Worm (Caenorhabditis elegans) whole organism, young adult: ENCODE measurements around the gene K08B5.1.

Experiments
- F57A8.1 ChIP-seq: fragments of 200-800 bp; sonication (Bioruptor generic); optimal IDR thresholded peaks from 2 replicates; lab custom pipeline; 2018; ENCODE audit warnings: mild to moderate bottlenecking, missing genetic modification characterization, moderate library complexity, missing compliant biosample characterization
- K11D2.4 ChIP-seq: fragments of 200-800 bp; sonication (Bioruptor generic); IDR thresholded peaks from 2 replicates; pipeline ENCODE4 v1.3.6; 2022; ENCODE audit warnings: missing genetic modification reagents, missing genetic modification characterization, missing compliant biosample characterization
- Y53G8AR.9 ChIP-seq: fragments of 200-800 bp; sonication (Bioruptor generic); conservative IDR thresholded peaks from 2 replicates; pipeline ENCODE4 v1.3.6; 2022; ENCODE audit warnings: missing genetic modification reagents, missing genetic modification characterization, missing compliant biosample characterization
- Y56A3A.18 ChIP-seq: fragments of 200-800 bp; sonication (Bioruptor generic); IDR thresholded peaks from 2 replicates; pipeline ENCODE4 v1.3.6; 2022; ENCODE audit warnings: missing genetic modification reagents, missing genetic modification characterization, missing compliant biosample characterization
- cebp-1 ChIP-seq, 2 experiments: fragments of 200-800 bp in 1 of 2; sonication (Bioruptor generic) in 1 of 2; sonication (generic microtip) in 1 of 2; IDR thresholded peaks in 1 of 2; optimal IDR thresholded peaks in 1 of 2; 2 replicates each; pipeline versions ENCODE4 v1.3.6 to Lab custom; 2017 to 2022; ENCODE audit warnings: missing compliant biosample characterization in 2 of 2, missing genetic modification characterization in 2 of 2, mild to moderate bottlenecking in 1 of 2, missing genetic modification reagents in 1 of 2, moderate library complexity in 1 of 2
- ceh-91 ChIP-seq: fragments of 200-800 bp; sonication (Bioruptor generic); IDR thresholded peaks from 2 replicates; pipeline ENCODE4 v1.3.6; 2022; ENCODE audit warnings: missing genetic modification reagents, missing genetic modification characterization, missing compliant biosample characterization
- dpff-1 ChIP-seq: sonication (generic microtip); optimal IDR thresholded peaks from 2 replicates; lab custom pipeline; 2017; ENCODE audit warnings: mild to moderate bottlenecking, missing genetic modification characterization, missing compliant biosample characterization
- fkh-3 ChIP-seq: sonication (generic microtip); optimal IDR thresholded peaks from 2 replicates; lab custom pipeline; 2016; ENCODE audit warnings: mild to moderate bottlenecking, missing genetic modification characterization, missing compliant biosample characterization
- hmg-1.2 ChIP-seq: fragments of 200-800 bp; sonication (Bioruptor generic); IDR thresholded peaks from 2 replicates; pipeline ENCODE4 v1.3.6; 2022; ENCODE audit warnings: missing genetic modification reagents, missing genetic modification characterization, missing compliant biosample characterization
- madf-3 ChIP-seq: fragments of 200-800 bp; sonication (Bioruptor generic); IDR thresholded peaks from 2 replicates; pipeline ENCODE4 v1.3.6; 2022; ENCODE audit warnings: missing genetic modification reagents, missing genetic modification characterization, missing compliant biosample characterization
- madf-8 ChIP-seq: fragments of 200-800 bp; sonication (Bioruptor generic); conservative IDR thresholded peaks from 2 replicates; pipeline ENCODE4 v1.3.6; 2022; ENCODE audit warnings: missing genetic modification reagents, missing genetic modification characterization, missing compliant biosample characterization
- nhr-179 ChIP-seq: sonication (generic microtip); optimal IDR thresholded peaks from 2 replicates; lab custom pipeline; 2016; ENCODE audit warnings: mild to moderate bottlenecking, missing genetic modification characterization, missing compliant biosample characterization
- pha-4 ChIP-seq: fragments of 150-350 bp; sonication (generic microtip); optimal IDR thresholded peaks from 2 replicates; lab custom pipeline; 2014; ENCODE audit warnings: missing biosample characterization, missing genetic modification reagents, missing genetic modification characterization
- rcor-1 ChIP-seq: fragments of 200-800 bp; sonication (Bioruptor generic); IDR thresholded peaks from 2 replicates; pipeline ENCODE4 v1.3.6; 2022; ENCODE audit warnings: missing genetic modification reagents, missing genetic modification characterization, missing compliant biosample characterization
- sdz-38 ChIP-seq: sonication (generic microtip); optimal IDR thresholded peaks from 2 replicates; lab custom pipeline; 2016; ENCODE audit warnings: missing genotype, missing genetic modification characterization, missing compliant biosample characterization
- snpc-1.1 ChIP-seq: sonication (generic microtip); optimal IDR thresholded peaks from 2 replicates; lab custom pipeline; 2017; ENCODE audit warnings: missing genetic modification characterization, mild to moderate bottlenecking, missing compliant biosample characterization, antibody characterized with exemption, moderate library complexity, missing genotype, missing genetic modification reagents; ENCODE audit not compliant: insufficient read depth
- tbp1 ChIP-seq: fragments of 200-800 bp; sonication (Bioruptor generic); optimal IDR thresholded peaks from 2 replicates; lab custom pipeline; 2018; ENCODE audit warnings: mild to moderate bottlenecking, missing genetic modification characterization, missing compliant biosample characterization
- zfh-2 ChIP-seq: fragments of 200-800 bp; sonication (Bioruptor generic); conservative IDR thresholded peaks from 2 replicates; pipeline ENCODE4 v1.3.6; 2022; ENCODE audit warnings: missing genetic modification reagents, missing genetic modification characterization, missing compliant biosample characterization
- ztf-28 ChIP-seq: fragments of 200-800 bp; sonication (Bioruptor generic); IDR thresholded peaks from 2 replicates; pipeline ENCODE4 v1.3.6; 2022; ENCODE audit warnings: missing genetic modification reagents, missing genetic modification characterization, missing compliant biosample characterization
- ztf-3 ChIP-seq: fragments of 200-800 bp; sonication (Bioruptor generic); optimal IDR thresholded peaks from 2 replicates; lab custom pipeline; 2018; ENCODE audit warnings: mild to moderate bottlenecking, missing genetic modification characterization, missing compliant biosample characterization

The K08B5.1 gene

DNA sequence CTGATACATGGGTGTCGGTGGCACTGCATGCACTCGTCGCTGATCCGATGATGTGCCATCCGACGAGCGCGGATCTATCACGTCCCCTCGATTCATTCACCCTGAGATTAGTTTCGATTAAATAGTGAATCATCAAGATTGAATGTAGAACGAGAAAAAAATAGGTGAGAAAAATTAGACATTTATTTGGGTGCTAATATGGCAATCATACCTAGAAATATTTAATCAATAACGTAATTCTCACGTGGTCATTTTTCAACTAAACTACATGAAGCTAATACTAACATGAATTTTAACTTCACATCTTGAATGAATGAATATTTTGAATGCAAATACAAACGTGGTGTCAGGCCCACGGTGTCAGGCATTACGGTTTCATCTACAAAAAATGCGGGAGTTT, 51.2 kb downstream of the K08B5.1 start, which contains the start of gene F59C12.3:
Gene F59C12.3 (minus strand): TSS at position 101 of the 400 bp plus-strand sequence.
- TF ChIP-seq snpc-1.1 (tag; lab: Kevin White, UChicago) (no peak), Y53G8AR.9 (GFP tag; lab: Robert Waterston, UW) (no peak), fkh-3 (tag; lab: Kevin White, UChicago) (no peak), ztf-28 (no peak), sdz-38 (tag; lab: Kevin White, UChicago) (no peak)

DNA sequence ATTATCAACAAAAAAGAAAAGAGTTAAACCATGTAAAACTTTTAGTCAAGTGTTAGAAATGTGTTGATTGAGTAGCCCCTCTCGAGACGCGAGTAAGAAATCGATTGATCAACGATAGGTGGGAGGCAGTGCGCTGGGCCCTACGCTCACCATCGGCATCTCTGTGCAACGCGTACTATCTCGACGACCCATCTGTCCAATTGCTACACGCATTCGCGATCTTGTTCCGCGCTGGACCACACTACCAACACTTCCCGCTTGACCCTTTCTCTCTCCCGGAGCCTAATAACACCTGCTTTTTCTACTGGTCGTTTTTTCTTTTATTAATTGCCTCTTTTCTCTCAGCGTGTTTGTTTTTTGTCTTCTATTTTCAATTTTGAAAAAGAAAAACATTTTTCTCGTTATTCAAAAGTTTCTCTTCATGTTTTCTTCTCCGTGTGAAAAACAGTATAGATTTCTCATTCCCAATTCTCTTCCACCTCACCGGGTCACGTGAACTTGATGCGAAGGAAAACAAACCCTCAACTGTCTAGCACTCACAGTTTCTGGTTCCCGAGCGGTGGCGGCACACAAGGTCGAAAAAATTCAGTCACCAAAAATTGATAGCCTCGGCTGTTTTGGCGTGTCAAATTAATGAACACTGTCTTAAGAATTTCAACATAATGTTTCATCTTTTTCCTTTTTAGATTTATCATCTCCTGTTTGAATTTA, 53.3 kb downstream of the K08B5.1 start:
- TF ChIP-seq pha-4 (tag; lab: Kevin White, UChicago) (no peak), zfh-2 (peak; percentile 59), dpff-1 (tag; lab: Kevin White, UChicago) (no peak), cebp-1 (GFP tag; IDR thresholded peaks at IDR 0.05; lab: Robert Waterston, UW) (no peak), cebp-1 (tag; optimal IDR thresholded peaks at IDR 0.05; lab: Kevin White, UChicago) (peak; percentile 3), K11D2.4 (0 out of 2 replicates have a peak, but pooled peaks have one; percentile 29), hmg-1.2 (GFP tag; lab: Robert Waterston, UW) (peak; percentile 42; the same call in 1 of the 2 replicates), madf-3 (GFP tag; lab: Robert Waterston, UW) (no peak), madf-8 (no peak), F57A8.1 (GFP tag; lab: Kevin White, UChicago) (no peak), tbp1 (no peak), Y56A3A.18 (no peak), ceh-91 (GFP tag; lab: Robert Waterston, UW) (no peak), ztf-3 (no peak), rcor-1 (no peak), nhr-179 (no peak)
- TF ChIP-seq, all 124 proteins: peak for 4
